Worm (Caenorhabditis elegans): ENCODE results near the gene F16B4.5.

ce11 chrV:1572585-1572984 lies 15.6 kb upstream of the F16B4.5 start:
- no peak for TF ChIP-seq sox-2 (GFP tag; IDR thresholded peaks at IDR 0.05)
- no peak for TF ChIP-seq unc-55 (GFP tag; optimal IDR thresholded peaks at IDR 0.05)
- no peak for TF ChIP-seq K02D7.2 (tag; optimal IDR thresholded peaks at IDR 0.05)
- TF ChIP-seq ama-1 (optimal IDR thresholded peaks at IDR 0.05), result no peak

Data from whole organism, late embryonic.